Worm (Caenorhabditis elegans): ENCODE measurements around the gene irld-66.

DNA sequence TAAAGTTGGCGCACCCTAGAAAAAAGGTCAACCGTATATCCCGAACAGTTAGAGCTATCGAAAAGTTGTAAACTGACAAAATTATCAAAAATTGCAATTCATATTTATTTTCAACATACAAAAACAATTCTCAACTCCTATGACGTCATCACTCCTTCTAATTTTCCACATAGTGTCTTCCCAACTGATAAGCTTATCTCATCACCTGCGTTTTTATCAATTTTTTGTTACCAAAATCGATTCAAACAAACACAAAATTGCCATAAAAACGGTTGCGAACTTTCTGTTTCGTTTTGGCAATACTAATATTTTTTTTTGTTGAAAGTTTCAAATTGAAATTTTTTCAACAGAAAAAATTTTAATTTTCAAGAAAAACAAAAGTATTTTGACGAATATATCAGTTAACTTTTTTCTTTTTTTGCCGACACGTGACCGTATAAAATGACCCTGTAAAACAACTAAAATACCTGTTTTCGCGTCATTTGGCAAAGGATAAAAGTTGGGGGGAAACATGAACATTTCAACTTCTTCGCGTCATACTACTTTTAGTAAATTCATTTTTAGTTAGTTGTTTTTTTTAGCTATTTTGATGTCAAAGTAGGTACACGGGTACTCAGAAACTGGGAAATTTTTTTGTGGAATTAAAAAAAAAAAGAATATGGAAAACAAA is 35.0 kb upstream of the irld-66 start:
- no peak for TF ChIP-seq lin-26 (GFP tag; IDR thresholded peaks at IDR 0.05)
- TF ChIP-seq unc-130 (GFP tag; optimal IDR thresholded peaks at IDR 0.05): no peak
- no peak for TF ChIP-seq pha-4 (tag; optimal IDR thresholded peaks at IDR 0.05)
- TF ChIP-seq fkh-3 (tag; optimal IDR thresholded peaks at IDR 0.05): no peak
- no peak for TF ChIP-seq tlf-1 (GFP tag; optimal IDR thresholded peaks at IDR 0.05)
- no peak for TF ChIP-seq ekl-4 (GFP tag; IDR thresholded peaks at IDR 0.05)
- no peak for TF ChIP-seq sea-2 (GFP tag; IDR thresholded peaks at IDR 0.05)

All from whole organism, young adult.